Fruit fly (Drosophila melanogaster): ENCODE data around the gene CG10347.

The CG10347 gene

DNA sequence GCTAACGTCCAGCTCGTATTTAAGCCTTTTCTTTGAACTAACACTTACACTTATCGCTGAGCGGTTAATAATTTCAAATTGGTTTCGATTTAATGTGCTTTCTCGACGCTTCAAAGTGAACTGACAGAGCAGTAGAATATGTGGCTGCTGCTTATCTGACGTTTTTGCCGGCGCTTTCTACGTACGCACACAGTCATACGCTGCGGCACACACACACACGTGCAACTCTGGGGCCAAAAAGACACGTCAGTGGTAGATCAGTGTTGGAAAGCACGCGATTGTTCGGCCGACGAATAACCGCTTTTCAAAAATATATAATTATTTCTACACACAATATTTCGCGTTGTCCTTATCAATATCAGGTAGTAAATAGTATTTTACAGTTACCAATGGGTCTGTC lies 48.5 kb downstream of the CG10347 start (continued):
- TF ChIP-seq CG3032 (tag; optimal IDR thresholded peaks at IDR 0.05) (no peak), Sox14 (GFP tag; optimal IDR thresholded peaks at IDR 0.05) (no peak), CG7368 (GFP tag; optimal IDR thresholded peaks at IDR 0.05) (no peak), CG6276 (GFP tag; optimal IDR thresholded peaks at IDR 0.05) (no peak), Hr38 (GFP tag; optimal IDR thresholded peaks at IDR 0.05) (no peak), Ets96B (tag; optimal IDR thresholded peaks at IDR 0.05) (no peak), Hr39 (GFP tag; optimal IDR thresholded peaks at IDR 0.05) (no peak), CG6854 (GFP tag; optimal IDR thresholded peaks at IDR 0.05) (peak; percentile 19), CG15336 (GFP tag; IDR thresholded peaks at IDR 0.05) (0 out of 2 replicates have a peak, but pooled peaks have one; percentile 12), dac (GFP tag; optimal IDR thresholded peaks at IDR 0.05) (no peak), Ets21C (GFP tag; optimal IDR thresholded peaks at IDR 0.05) (no peak), Hr4 (GFP tag; optimal IDR thresholded peaks at IDR 0.05) (no peak), Gug (GFP tag; IDR thresholded peaks at IDR 0.05) (no peak), CG32006 (GFP tag; optimal IDR thresholded peaks at IDR 0.05) (no peak), Smox (GFP tag; optimal IDR thresholded peaks at IDR 0.05) (no peak), fd85E (GFP tag; optimal IDR thresholded peaks at IDR 0.05) (no peak), lz (GFP tag; optimal IDR thresholded peaks at IDR 0.05) (no peak)

DNA sequence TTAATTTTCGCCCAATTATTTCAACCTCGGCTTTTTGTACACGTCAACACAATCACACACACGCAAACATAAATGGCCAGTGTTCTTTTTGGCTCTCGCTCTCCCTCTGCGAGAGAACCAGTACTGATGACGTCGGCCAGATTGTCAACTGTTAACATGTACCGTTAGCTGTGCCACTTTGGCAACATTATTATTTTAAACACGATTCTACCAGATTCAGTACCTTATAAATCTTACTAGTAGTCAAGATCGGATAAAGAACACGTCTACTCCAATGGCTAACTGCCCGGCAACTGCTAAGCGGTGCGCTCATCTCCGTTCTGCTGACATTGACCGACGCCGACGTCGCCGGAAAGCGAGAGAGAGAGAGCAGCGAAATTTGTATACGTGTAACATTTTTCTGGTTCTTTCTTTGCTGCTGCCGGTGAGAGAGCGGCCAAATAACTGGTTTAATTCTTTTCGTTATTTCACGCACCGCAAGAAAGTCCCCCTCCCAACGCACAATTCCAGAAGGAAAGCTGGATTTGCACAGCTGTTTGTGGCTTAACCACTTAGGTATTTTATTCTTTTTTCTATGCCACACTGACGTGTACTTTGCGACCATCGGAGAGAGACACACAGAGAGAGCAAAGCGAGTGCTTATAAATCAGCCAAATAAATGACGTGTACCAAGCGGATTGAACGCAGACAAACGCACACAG lies 49.5 kb downstream of the CG10347 start:
- TF ChIP-seq CG1621 (tag; optimal IDR thresholded peaks at IDR 0.05): peak; percentile 38
- TF ChIP-seq CG31627 (GFP tag; optimal IDR thresholded peaks at IDR 0.05): no peak
- TF ChIP-seq fkh (GFP tag; optimal IDR thresholded peaks at IDR 0.05): peak; percentile 33
- TF ChIP-seq CG34406 (GFP tag; optimal IDR thresholded peaks at IDR 0.05): no peak
- peak; percentile 18 to 42 for TF ChIP-seq ss (GFP tag; optimal IDR thresholded peaks at IDR 0.05)
- TF ChIP-seq CG8319 (GFP tag; optimal IDR thresholded peaks at IDR 0.05): no peak
- peak; percentile 19; the same call in 1 of the 3 replicates for TF ChIP-seq eg (GFP tag; IDR thresholded peaks at IDR 0.05)
- no peak for TF ChIP-seq CG11294 (GFP tag; IDR thresholded peaks at IDR 0.05)
- TF ChIP-seq Met (GFP tag; optimal IDR thresholded peaks at IDR 0.05): peak; percentile 20
- no peak for TF ChIP-seq svp (GFP tag)
- TF ChIP-seq Eip93F (GFP tag; optimal IDR thresholded peaks at IDR 0.05): no peak
- TF ChIP-seq CG15336 (GFP tag; IDR thresholded peaks at IDR 0.05): no peak
- TF ChIP-seq CG3032 (tag; optimal IDR thresholded peaks at IDR 0.05): no peak
- TF ChIP-seq CG10669 (GFP tag; optimal IDR thresholded peaks at IDR 0.05): no peak
- TF ChIP-seq CG6808 (GFP tag; optimal IDR thresholded peaks at IDR 0.05): peak; percentile 30
- TF ChIP-seq salr (GFP tag; optimal IDR thresholded peaks at IDR 0.05): no peak
- no peak for TF ChIP-seq vri (GFP tag; optimal IDR thresholded peaks at IDR 0.05)
- no peak for TF ChIP-seq fd85E (GFP tag; optimal IDR thresholded peaks at IDR 0.05)
- TF ChIP-seq Blimp-1 (GFP tag; optimal IDR thresholded peaks at IDR 0.05): peak; percentile 28
- TF ChIP-seq CG11902 (GFP tag; optimal IDR thresholded peaks at IDR 0.05): no peak
- TF ChIP-seq Eip78C (GFP tag): peak; percentile 70
- no peak for TF ChIP-seq Lpt (GFP tag; optimal IDR thresholded peaks at IDR 0.05)
- no peak for TF ChIP-seq Sox15 (GFP tag; optimal IDR thresholded peaks at IDR 0.05)
- TF ChIP-seq CG6276 (GFP tag; optimal IDR thresholded peaks at IDR 0.05): peak; percentile 45
- TF ChIP-seq CG4318 (GFP tag; optimal IDR thresholded peaks at IDR 0.05): no peak
- TF ChIP-seq Sox102F (GFP tag; optimal IDR thresholded peaks at IDR 0.05): peak; percentile 4
- TF ChIP-seq CG6792 (GFP tag; optimal IDR thresholded peaks at IDR 0.05): no peak
- TF ChIP-seq CG6854 (GFP tag; optimal IDR thresholded peaks at IDR 0.05): peak; percentile 76
- TF ChIP-seq lz (GFP tag; optimal IDR thresholded peaks at IDR 0.05): no peak
- TF ChIP-seq achi (GFP tag; optimal IDR thresholded peaks at IDR 0.05): no peak
- TF ChIP-seq Eip75B (GFP tag; optimal IDR thresholded peaks at IDR 0.05): no peak
- TF ChIP-seq Hr38 (GFP tag; optimal IDR thresholded peaks at IDR 0.05): no peak
- TF ChIP-seq dsx (GFP tag; optimal IDR thresholded peaks at IDR 0.05; ENCODE audit: poor library complexity, severe bottlenecking): peak; percentile 1
